Worm (Caenorhabditis elegans): Measurements from ENCODE around the gene Y37D8A.3.

Gene Y37D8A.3

ce11 chrIII:12822608-12823261, 6.4 kb upstream of the Y37D8A.3 start:
- TF ChIP-seq pha-4 (tag; optimal IDR thresholded peaks at IDR 0.05), result no peak
- no peak for TF ChIP-seq fkh-6 (tag; optimal IDR thresholded peaks at IDR 0.05)
- TF ChIP-seq K02D7.2 (tag; optimal IDR thresholded peaks at IDR 0.05), result peak; percentile 24
- peak; percentile 75 for TF ChIP-seq nfya-1 (tag; optimal IDR thresholded peaks at IDR 0.05)
- TF ChIP-seq dve-1 (tag; optimal IDR thresholded peaks at IDR 0.05), result peak; percentile 31
- TF ChIP-seq hlh-8 (tag; optimal IDR thresholded peaks at IDR 0.05), result no peak

ce11 chrIII:12831696-12832095, 2.5 kb downstream of the Y37D8A.3 start:
- TF ChIP-seq pros-1 (tag; optimal IDR thresholded peaks at IDR 0.05), result no peak

- TF ChIP-seq mec-3 (tag; optimal IDR thresholded peaks at IDR 0.05; ENCODE audit: borderline replicate concordance), result no peak
- TF ChIP-seq ceh-48 (tag; optimal IDR thresholded peaks at IDR 0.05), result no peak
- no peak for TF ChIP-seq sdc-2 (tag; optimal IDR thresholded peaks at IDR 0.05)
- TF ChIP-seq odd-2 (tag; optimal IDR thresholded peaks at IDR 0.05), result no peak
- no peak for TF ChIP-seq fax-1 (tag; optimal IDR thresholded peaks at IDR 0.05)
- no peak for TF ChIP-seq ceh-31 (tag; optimal IDR thresholded peaks at IDR 0.05)
- no peak for TF ChIP-seq tbx-7 (tag; optimal IDR thresholded peaks at IDR 0.05)
- no peak for TF ChIP-seq hlh-13 (GFP tag; optimal IDR thresholded peaks at IDR 0.05)
- no peak for TF ChIP-seq C38D4.7 (GFP tag; optimal IDR thresholded peaks at IDR 0.05)
Measured at ce11 chrIII:12833079-12833478, 3.9 kb downstream of the Y37D8A.3 start.

- TF ChIP-seq dve-1 (tag; optimal IDR thresholded peaks at IDR 0.05), result peak; percentile 82
- no peak for TF ChIP-seq unc-55 (GFP tag; optimal IDR thresholded peaks at IDR 0.05)
Measured at ce11 chrIII:12836742-12837285, 7.6 kb downstream of the Y37D8A.3 start.

ce11 chrIII:12838299-12838698, 9.1 kb downstream of the Y37D8A.3 start:
- TF ChIP-seq nfya-1 (tag; optimal IDR thresholded peaks at IDR 0.05), result peak; percentile 93
- TF ChIP-seq ceh-9 (tag; optimal IDR thresholded peaks at IDR 0.05), result no peak

ce11 chrIII:12838913-12839366, 9.8 kb downstream of the Y37D8A.3 start, which contains the start of gene Y37D8A.4:
Gene Y37D8A.4, minus strand, starts transcription at chrIII:12838963.
- TF ChIP-seq elt-2 (tag; optimal IDR thresholded peaks at IDR 0.05) (peak; percentile 2), T23F11.4 (GFP tag; optimal IDR thresholded peaks at IDR 0.05) (peak; percentile 0), dmd-4 (tag; optimal IDR thresholded peaks at IDR 0.05; ENCODE audit: borderline replicate concordance) (no peak)

- TF ChIP-seq hlh-30 (tag; optimal IDR thresholded peaks at IDR 0.05; ENCODE audit: insufficient read depth) (no peak), ceh-19 (GFP tag; optimal IDR thresholded peaks at IDR 0.05) (no peak), T23F11.4 (GFP tag; optimal IDR thresholded peaks at IDR 0.05) (no peak), che-1 (tag; optimal IDR thresholded peaks at IDR 0.05) (no peak), ceh-45 (GFP tag; IDR thresholded peaks at IDR 0.05) (no peak), ceh-6 (GFP tag; optimal IDR thresholded peaks at IDR 0.05) (no peak), unc-3 (GFP tag; conservative IDR thresholded peaks at IDR 0.05) (no peak), unc-3 (tag; optimal IDR thresholded peaks at IDR 0.05) (no peak), pax-1 (tag; optimal IDR thresholded peaks at IDR 0.05) (no peak), ztf-16 (tag; optimal IDR thresholded peaks at IDR 0.05) (no peak), ref-2 (tag; optimal IDR thresholded peaks at IDR 0.05) (no peak), sox-4 (tag; optimal IDR thresholded peaks at IDR 0.05) (no peak), pag-3 (tag; optimal IDR thresholded peaks at IDR 0.05; ENCODE audit: borderline replicate concordance) (no peak)
Measured at ce11 chrIII:12840204-12840603, 11.0 kb downstream of the Y37D8A.3 start.

Measured in whole organism, late embryonic.